Fruit fly (Drosophila melanogaster) whole organism, pupa: ENCODE measurements around the gene Sulf1.

Source experiments
- CG14655 ChIP-seq: fragments of 200-800 bp; sonication (Bioruptor generic); optimal IDR thresholded peaks from 3 replicates; lab custom pipeline; 2017; ENCODE audit warnings: mild to moderate bottlenecking, missing biosample characterization, missing genetic modification reagents, missing genetic modification characterization
- EcR ChIP-seq: fragments of 200-800 bp; sonication (Bioruptor generic); optimal IDR thresholded peaks from 3 replicates; lab custom pipeline; 2019; ENCODE audit warnings: missing biosample characterization, missing genetic modification characterization, mild to moderate bottlenecking, moderate library complexity, missing genetic modification reagents
- gl ChIP-seq: fragments of 200-800 bp; sonication (Bioruptor generic); optimal IDR thresholded peaks from 2 replicates; lab custom pipeline; 2018; ENCODE audit warnings: missing biosample characterization, mild to moderate bottlenecking, missing genetic modification characterization

DNA sequence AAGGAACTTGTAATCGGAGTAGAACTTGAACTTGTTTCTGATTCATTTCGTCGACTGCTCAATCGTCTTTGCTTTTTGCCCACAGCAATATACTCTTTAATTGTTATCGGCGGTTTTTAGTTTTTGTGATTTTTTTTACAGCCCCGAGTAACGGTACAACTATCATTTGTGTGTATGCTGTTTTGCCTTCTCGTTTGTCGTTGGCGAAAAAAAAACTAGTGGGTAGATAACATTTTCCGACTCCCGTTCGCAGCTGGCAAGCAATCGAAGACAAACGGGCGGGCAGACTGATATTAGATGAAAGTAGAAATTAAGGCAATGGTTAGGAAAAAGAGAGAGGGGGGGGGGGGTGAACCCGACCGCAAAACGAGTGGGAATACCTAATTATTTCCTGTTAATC lies 51.5 kb downstream of the Sulf1 start:
- TF ChIP-seq CG14655 (no peak), EcR (GFP tag; lab: Kevin White, UChicago) (no peak), gl (tag; lab: Kevin White, UChicago) (no peak)
